Worm (Caenorhabditis elegans): ENCODE measurements around the gene C18A11.1.

The C18A11.1 gene

ce11 chrX:8069293-8069692 is at the start of gene C18A11.1:
Gene C18A11.1 (plus strand): TSS chrX:8069328.
- TF ChIP-seq tbx-37 (GFP tag; conservative IDR thresholded peaks at IDR 0.05) (no peak), ama-1 (optimal IDR thresholded peaks at IDR 0.05) (no peak), hmg-4 (GFP tag; optimal IDR thresholded peaks at IDR 0.05) (no peak), aly-1 (tag; optimal IDR thresholded peaks at IDR 0.05) (no peak), tra-4 (tag; optimal IDR thresholded peaks at IDR 0.05) (no peak)

ce11 chrX:8019665-8020064 is 49.5 kb upstream of the C18A11.1 start:
- TF ChIP-seq B0310.2 (tag; optimal IDR thresholded peaks at IDR 0.05), result no peak
- TF ChIP-seq scrt-1 (GFP tag; IDR thresholded peaks at IDR 0.05), result no peak
- no peak for TF ChIP-seq ama-1 (optimal IDR thresholded peaks at IDR 0.05)
- TF ChIP-seq aly-1 (tag; optimal IDR thresholded peaks at IDR 0.05), result no peak
- TF ChIP-seq tra-4 (tag; optimal IDR thresholded peaks at IDR 0.05), result no peak
- no peak for TF ChIP-seq tbx-37 (GFP tag; conservative IDR thresholded peaks at IDR 0.05)
- peak; percentile 64 for TF ChIP-seq hmg-4 (GFP tag; optimal IDR thresholded peaks at IDR 0.05)
- TF ChIP-seq tbx-11 (GFP tag; IDR thresholded peaks at IDR 0.05), result no peak
- TF ChIP-seq sea-1 (GFP tag; conservative IDR thresholded peaks at IDR 0.05), result no peak
- TF ChIP-seq flt-1 (GFP tag; IDR thresholded peaks at IDR 0.05), result no peak
- TF ChIP-seq ceh-36 (tag; optimal IDR thresholded peaks at IDR 0.05), result no peak
- no peak for TF ChIP-seq hnd-1 (tag; optimal IDR thresholded peaks at IDR 0.05)
- no peak for TF ChIP-seq ceh-13 (GFP tag; optimal IDR thresholded peaks at IDR 0.05)
- TF ChIP-seq ets-7 (tag; optimal IDR thresholded peaks at IDR 0.05), result no peak
- TF ChIP-seq F13C5.2 (tag; optimal IDR thresholded peaks at IDR 0.05), result peak; percentile 40

- TF ChIP-seq flt-1 (GFP tag; IDR thresholded peaks at IDR 0.05) (no peak), tra-4 (tag; optimal IDR thresholded peaks at IDR 0.05) (no peak), hmg-4 (GFP tag; optimal IDR thresholded peaks at IDR 0.05) (no peak), tbx-37 (GFP tag; conservative IDR thresholded peaks at IDR 0.05) (no peak), hnd-1 (tag; optimal IDR thresholded peaks at IDR 0.05) (no peak), B0310.2 (tag; optimal IDR thresholded peaks at IDR 0.05) (no peak), scrt-1 (GFP tag; IDR thresholded peaks at IDR 0.05) (no peak), ceh-36 (tag; optimal IDR thresholded peaks at IDR 0.05) (no peak), ets-7 (tag; optimal IDR thresholded peaks at IDR 0.05) (no peak), F13C5.2 (tag; optimal IDR thresholded peaks at IDR 0.05) (no peak), ama-1 (optimal IDR thresholded peaks at IDR 0.05) (no peak), hmbx-1 (tag; optimal IDR thresholded peaks at IDR 0.05) (no peak), tbx-11 (GFP tag; IDR thresholded peaks at IDR 0.05) (no peak), pes-1 (GFP tag; IDR thresholded peaks at IDR 0.05) (no peak)
These were observed 47.5 kb upstream of the C18A11.1 start for ce11 chrX:8021609-8022008.

ce11 chrX:8022728-8023127 is 46.4 kb upstream of the C18A11.1 start:
- no peak for TF ChIP-seq hmbx-1 (tag; optimal IDR thresholded peaks at IDR 0.05)
- TF ChIP-seq sea-1 (GFP tag; conservative IDR thresholded peaks at IDR 0.05), result no peak
- TF ChIP-seq B0310.2 (tag; optimal IDR thresholded peaks at IDR 0.05), result no peak
- TF ChIP-seq aly-1 (tag; optimal IDR thresholded peaks at IDR 0.05), result no peak
- no peak for TF ChIP-seq flt-1 (GFP tag; IDR thresholded peaks at IDR 0.05)
- no peak for TF ChIP-seq ceh-36 (tag; optimal IDR thresholded peaks at IDR 0.05)
- no peak for TF ChIP-seq pes-1 (GFP tag; IDR thresholded peaks at IDR 0.05)
- TF ChIP-seq scrt-1 (GFP tag; IDR thresholded peaks at IDR 0.05), result no peak
- TF ChIP-seq tbx-11 (GFP tag; IDR thresholded peaks at IDR 0.05), result no peak
- no peak for TF ChIP-seq tra-4 (tag; optimal IDR thresholded peaks at IDR 0.05)
- no peak for TF ChIP-seq ets-7 (tag; optimal IDR thresholded peaks at IDR 0.05)
- no peak for TF ChIP-seq F13C5.2 (tag; optimal IDR thresholded peaks at IDR 0.05)
- TF ChIP-seq hmg-4 (GFP tag; optimal IDR thresholded peaks at IDR 0.05), result no peak

- no peak for TF ChIP-seq scrt-1 (GFP tag; IDR thresholded peaks at IDR 0.05)
- no peak for TF ChIP-seq sea-1 (GFP tag; conservative IDR thresholded peaks at IDR 0.05)
- TF ChIP-seq hmg-4 (GFP tag; optimal IDR thresholded peaks at IDR 0.05), result no peak
- TF ChIP-seq hmbx-1 (tag; optimal IDR thresholded peaks at IDR 0.05), result no peak
- no peak for TF ChIP-seq F13C5.2 (tag; optimal IDR thresholded peaks at IDR 0.05)
- TF ChIP-seq ceh-36 (tag; optimal IDR thresholded peaks at IDR 0.05), result no peak
- no peak for TF ChIP-seq pes-1 (GFP tag; IDR thresholded peaks at IDR 0.05)
- TF ChIP-seq ama-1 (optimal IDR thresholded peaks at IDR 0.05), result no peak
- TF ChIP-seq ceh-13 (GFP tag; optimal IDR thresholded peaks at IDR 0.05), result no peak
- no peak for TF ChIP-seq tbx-11 (GFP tag; IDR thresholded peaks at IDR 0.05)
- TF ChIP-seq flt-1 (GFP tag; IDR thresholded peaks at IDR 0.05), result no peak
- no peak for TF ChIP-seq tbx-37 (GFP tag; conservative IDR thresholded peaks at IDR 0.05)
- no peak for TF ChIP-seq B0310.2 (tag; optimal IDR thresholded peaks at IDR 0.05)
These were observed 42.4 kb upstream of the C18A11.1 start for ce11 chrX:8026709-8027108.

ce11 chrX:8027509-8027908 is 41.6 kb upstream of the C18A11.1 start:
- no peak for TF ChIP-seq hnd-1 (tag; optimal IDR thresholded peaks at IDR 0.05)
- TF ChIP-seq tbx-37 (GFP tag; conservative IDR thresholded peaks at IDR 0.05), result no peak
- TF ChIP-seq ceh-36 (tag; optimal IDR thresholded peaks at IDR 0.05), result no peak
- no peak for TF ChIP-seq ceh-13 (GFP tag; optimal IDR thresholded peaks at IDR 0.05)
- TF ChIP-seq aly-1 (tag; optimal IDR thresholded peaks at IDR 0.05), result no peak
- no peak for TF ChIP-seq B0310.2 (tag; optimal IDR thresholded peaks at IDR 0.05)
- TF ChIP-seq ama-1 (optimal IDR thresholded peaks at IDR 0.05), result no peak
- no peak for TF ChIP-seq tra-4 (tag; optimal IDR thresholded peaks at IDR 0.05)
- no peak for TF ChIP-seq hmbx-1 (tag; optimal IDR thresholded peaks at IDR 0.05)
- no peak for TF ChIP-seq ets-7 (tag; optimal IDR thresholded peaks at IDR 0.05)
- TF ChIP-seq pes-1 (GFP tag; IDR thresholded peaks at IDR 0.05), result no peak
- no peak for TF ChIP-seq hmg-4 (GFP tag; optimal IDR thresholded peaks at IDR 0.05)
- TF ChIP-seq sea-1 (GFP tag; conservative IDR thresholded peaks at IDR 0.05), result no peak
- no peak for TF ChIP-seq scrt-1 (GFP tag; IDR thresholded peaks at IDR 0.05)
- no peak for TF ChIP-seq F13C5.2 (tag; optimal IDR thresholded peaks at IDR 0.05)
- TF ChIP-seq flt-1 (GFP tag; IDR thresholded peaks at IDR 0.05), result no peak
- TF ChIP-seq tbx-11 (GFP tag; IDR thresholded peaks at IDR 0.05), result no peak

- TF ChIP-seq ets-7 (tag; optimal IDR thresholded peaks at IDR 0.05) (no peak), ceh-13 (GFP tag; optimal IDR thresholded peaks at IDR 0.05) (no peak), sea-1 (GFP tag; conservative IDR thresholded peaks at IDR 0.05) (no peak), aly-1 (tag; optimal IDR thresholded peaks at IDR 0.05) (no peak), hmg-4 (GFP tag; optimal IDR thresholded peaks at IDR 0.05) (peak; percentile 28), flt-1 (GFP tag; IDR thresholded peaks at IDR 0.05) (no peak), pes-1 (GFP tag; IDR thresholded peaks at IDR 0.05) (no peak), tbx-37 (GFP tag; conservative IDR thresholded peaks at IDR 0.05) (no peak), hnd-1 (tag; optimal IDR thresholded peaks at IDR 0.05) (no peak), tbx-11 (GFP tag; IDR thresholded peaks at IDR 0.05) (no peak), scrt-1 (GFP tag; IDR thresholded peaks at IDR 0.05) (no peak), F13C5.2 (tag; optimal IDR thresholded peaks at IDR 0.05) (peak; percentile 61), B0310.2 (tag; optimal IDR thresholded peaks at IDR 0.05) (no peak), ceh-36 (tag; optimal IDR thresholded peaks at IDR 0.05) (no peak)
These were observed 40.0 kb upstream of the C18A11.1 start, which contains the start of gene C34D10.1 for ce11 chrX:8029080-8029479. Gene C34D10.1 (plus strand): TSS chrX:8029479.
